Fruit fly (Drosophila melanogaster) whole organism, embryonic: ENCODE results near the gene Usp8.

ENCODE experiments used
- Awh ChIP-seq: fragments of 200-800 bp; sonication (Bioruptor generic); IDR thresholded peaks from 2 replicates; pipeline ENCODE4, ENCODE4 v1.3.6; 2022; ENCODE audit warnings: missing biosample characterization, missing genetic modification characterization
- CG10267 ChIP-seq: fragments of 200-800 bp; sonication (Bioruptor generic); optimal IDR thresholded peaks from 2 replicates; lab custom pipeline; 2018; ENCODE audit warnings: missing biosample characterization, mild to moderate bottlenecking, missing genetic modification characterization, moderate library complexity
- CG10979 ChIP-seq: fragments of 200-800 bp; sonication (Bioruptor generic); optimal IDR thresholded peaks from 2 replicates; lab custom pipeline; 2018; ENCODE audit warnings: missing biosample characterization, mild to moderate bottlenecking, missing genetic modification characterization, moderate library complexity
- CG12391 ChIP-seq: fragments of 200-800 bp; sonication (Bioruptor generic); optimal IDR thresholded peaks from 3 replicates; lab custom pipeline; 2018; ENCODE audit warnings: missing biosample characterization, mild to moderate bottlenecking, missing genetic modification characterization, moderate library complexity
- CG13287 ChIP-seq: fragments of 200-800 bp; sonication (Bioruptor generic); IDR thresholded peaks from 2 replicates; pipeline ENCODE4 v1.3.6; 2022; ENCODE audit warnings: missing biosample characterization, missing genetic modification characterization; ENCODE audit not compliant: partially characterized antibody
- CG13424 ChIP-seq: fragments of 200-800 bp; sonication (Bioruptor generic); optimal IDR thresholded peaks from 2 replicates; lab custom pipeline; 2019; ENCODE audit warnings: missing biosample characterization, mild to moderate bottlenecking, missing genetic modification characterization, moderate library complexity
- CG17612 ChIP-seq: fragments of 200-800 bp; sonication (Bioruptor generic); IDR thresholded peaks from 2 replicates; pipeline ENCODE4 v1.3.6; 2022; ENCODE audit warnings: missing biosample characterization, missing genetic modification characterization
- CG1832 ChIP-seq: fragments of 200-800 bp; sonication (Bioruptor generic); optimal IDR thresholded peaks from 2 replicates; lab custom pipeline; 2017; ENCODE audit warnings: missing biosample characterization, mild to moderate bottlenecking, missing genetic modification characterization, inconsistent platforms
- CG18764 ChIP-seq: fragments of 200-800 bp; sonication (Bioruptor generic); optimal IDR thresholded peaks from 3 replicates; lab custom pipeline; 2016; ENCODE audit warnings: missing biosample characterization, missing genetic modification characterization
- CG30020 ChIP-seq: fragments of 200-800 bp; optimal IDR thresholded peaks from 2 replicates; lab custom pipeline; 2019; ENCODE audit warnings: missing biosample characterization, mild to moderate bottlenecking, missing genetic modification characterization, moderate library complexity
- CG6791 ChIP-seq: fragments of 200-800 bp; sonication (Bioruptor generic); IDR thresholded peaks from 3 replicates; pipeline ENCODE4 v1.3.6; 2022; ENCODE audit warnings: missing biosample characterization, missing genetic modification characterization; ENCODE audit not compliant: partially characterized antibody
- CG7372 ChIP-seq: fragments of 200-800 bp; sonication (Bioruptor generic); IDR thresholded peaks from 2 replicates; pipeline ENCODE4 v1.3.6; 2022; ENCODE audit warnings: missing biosample characterization, missing genetic modification characterization
- CG9215 ChIP-seq: fragments of 200-800 bp; sonication (Bioruptor generic); IDR thresholded peaks from 2 replicates; pipeline ENCODE4 v1.3.6; 2022; ENCODE audit warnings: missing biosample characterization, missing genetic modification characterization
- Dp ChIP-seq: fragments of 200-800 bp; sonication (Bioruptor generic); optimal IDR thresholded peaks from 2 replicates; lab custom pipeline; 2018; ENCODE audit warnings: missing biosample characterization, mild to moderate bottlenecking, missing genetic modification characterization, moderate library complexity
- Dref ChIP-seq: fragments of 200-800 bp; sonication (Bioruptor generic); IDR thresholded peaks from 2 replicates; pipeline ENCODE4 v1.3.6; 2022; ENCODE audit warnings: missing biosample characterization, missing genetic modification characterization
- E2f1 ChIP-seq: fragments of 200-800 bp; sonication (Bioruptor generic); IDR thresholded peaks from 2 replicates; pipeline ENCODE4 v1.3.6; 2022; ENCODE audit warnings: missing biosample characterization, missing genetic modification characterization
- E2f2 ChIP-seq: fragments of 200-800 bp; sonication (Bioruptor generic); IDR thresholded peaks from 2 replicates; pipeline ENCODE4 v1.3.6; 2022; ENCODE audit warnings: missing biosample characterization, missing genetic modification characterization
- Elba2 ChIP-seq: fragments of 200-800 bp; sonication (Bioruptor generic); optimal IDR thresholded peaks from 3 replicates; lab custom pipeline; 2016; ENCODE audit warnings: missing biosample characterization, missing genetic modification characterization
- Gug ChIP-seq: fragments of 200-800 bp; sonication (Bioruptor generic); IDR thresholded peaks from 4 replicates; pipeline ENCODE4 v1.3.6; 2022; ENCODE audit warnings: missing biosample characterization, missing genetic modification characterization
- HLH3B ChIP-seq: fragments of 200-800 bp; sonication (Bioruptor generic); IDR thresholded peaks from 2 replicates; pipeline ENCODE4 v1.3.6; 2022; ENCODE audit warnings: missing biosample characterization, missing genetic modification characterization
- HLH54F ChIP-seq: fragments of 200-800 bp; sonication (Bioruptor generic); optimal IDR thresholded peaks from 3 replicates; lab custom pipeline; 2016; ENCODE audit warnings: missing biosample characterization, missing genetic modification characterization
- HLHmδ ChIP-seq: fragments of 200-800 bp; sonication (Bioruptor generic); optimal IDR thresholded peaks from 2 replicates; lab custom pipeline; 2018; ENCODE audit warnings: missing biosample characterization, mild to moderate bottlenecking, missing genetic modification characterization, moderate library complexity
- MBD-R2 ChIP-seq: fragments of 200-800 bp; sonication (Bioruptor generic); IDR thresholded peaks from 2 replicates; pipeline ENCODE4 v1.3.6; 2022; ENCODE audit warnings: missing biosample characterization, missing genetic modification characterization
- MESR4 ChIP-seq: fragments of 200-800 bp; sonication (Bioruptor generic); optimal IDR thresholded peaks from 2 replicates; lab custom pipeline; 2018; ENCODE audit warnings: missing biosample characterization, mild to moderate bottlenecking, missing genetic modification characterization, moderate library complexity
- Med ChIP-seq: fragments of 200-800 bp; sonication (Bioruptor generic); peaks from one replicate; lab custom pipeline; 2016; ENCODE audit warnings: missing biosample characterization, missing genetic modification characterization, mild to moderate bottlenecking, inconsistent platforms, moderate library complexity
- Meics ChIP-seq: fragments of 200-800 bp; sonication (Bioruptor generic); optimal IDR thresholded peaks from 2 replicates; lab custom pipeline; 2017; ENCODE audit warnings: missing biosample characterization, mild to moderate bottlenecking, missing genetic modification characterization
- Myb ChIP-seq: fragments of 200-800 bp; sonication (Bioruptor generic); optimal IDR thresholded peaks from 2 replicates; lab custom pipeline; 2016; ENCODE audit warnings: missing biosample characterization, missing genetic modification characterization
- NC2β ChIP-seq: fragments of 200-800 bp; sonication (Bioruptor generic); optimal IDR thresholded peaks from 2 replicates; lab custom pipeline; 2016; ENCODE audit warnings: missing biosample characterization, missing genetic modification characterization
- PHDP ChIP-seq: fragments of 200-800 bp; sonication (Bioruptor generic); optimal IDR thresholded peaks from 3 replicates; lab custom pipeline; 2018; ENCODE audit warnings: missing biosample characterization, mild to moderate bottlenecking, missing genetic modification characterization, moderate library complexity
- bbx ChIP-seq: fragments of 200-800 bp; sonication (Bioruptor generic); IDR thresholded peaks from 2 replicates; pipeline ENCODE4 v1.3.6; 2022; ENCODE audit warnings: missing biosample characterization, missing genetic modification characterization; ENCODE audit not compliant: partially characterized antibody
- crp ChIP-seq, 2 experiments: fragments of 200-800 bp; sonication (Bioruptor generic); optimal IDR thresholded peaks; 2 replicates in 1 of 2; 3 replicates in 1 of 2; lab custom pipeline; 2017; ENCODE audit warnings: missing biosample characterization in 2 of 2, missing genetic modification characterization in 2 of 2, mild to moderate bottlenecking in 1 of 2, moderate library complexity in 1 of 2
- esg ChIP-seq: fragments of 200-800 bp; sonication (Bioruptor generic); conservative IDR thresholded peaks from 2 replicates; pipeline ENCODE4 v1.3.6; 2022; ENCODE audit warnings: missing biosample characterization, missing genetic modification characterization
- fu2 ChIP-seq: fragments of 200-800 bp; sonication (Bioruptor generic); optimal IDR thresholded peaks from 2 replicates; lab custom pipeline; 2016; ENCODE audit warnings: missing biosample characterization, missing genetic modification characterization
- hkb ChIP-seq, 2 experiments: fragments of 200-800 bp in 1 of 2; fragments of >200 bp in 1 of 2; sonication (Bioruptor generic) in 1 of 2; IDR thresholded peaks in 1 of 2; optimal IDR thresholded peaks in 1 of 2; 2 replicates each; pipeline versions ENCODE4 v1.3.6 to Lab custom; 2017 to 2022; ENCODE audit warnings: missing biosample characterization in 1 of 2, missing genetic modification characterization in 1 of 2
- knrl ChIP-seq: fragments of 200-800 bp; sonication (Bioruptor generic); IDR thresholded peaks from 3 replicates; pipeline ENCODE4 v1.3.6; 2022; ENCODE audit warnings: missing biosample characterization, missing genetic modification characterization; ENCODE audit not compliant: partially characterized antibody
- lbe ChIP-seq: fragments of 200-800 bp; sonication (Bioruptor generic); optimal IDR thresholded peaks from 2 replicates; lab custom pipeline; 2016; ENCODE audit warnings: missing biosample characterization, mild to moderate bottlenecking, missing genetic modification characterization
- mld ChIP-seq: fragments of 200-800 bp; sonication (Bioruptor generic); IDR thresholded peaks from 3 replicates; pipeline ENCODE4 v1.3.6; 2022; ENCODE audit warnings: missing biosample characterization, missing genetic modification characterization; ENCODE audit not compliant: partially characterized antibody
- sens ChIP-seq: fragments of 200-800 bp; sonication (Bioruptor generic); peaks from one replicate; lab custom pipeline; 2016; ENCODE audit warnings: missing biosample characterization, missing genetic modification characterization
- seq ChIP-seq: fragments of 200-800 bp; sonication (Bioruptor generic); IDR thresholded peaks from 2 replicates; pipeline ENCODE4 v1.3.6; 2022; ENCODE audit warnings: missing biosample characterization, missing genetic modification characterization
- sug ChIP-seq: fragments of 200-800 bp; optimal IDR thresholded peaks from 2 replicates; lab custom pipeline; 2019; ENCODE audit warnings: missing biosample characterization, mild to moderate bottlenecking, missing genetic modification characterization, moderate library complexity
- trem ChIP-seq: fragments of 200-800 bp; optimal IDR thresholded peaks from 3 replicates; lab custom pipeline; 2019; ENCODE audit warnings: missing biosample characterization, mild to moderate bottlenecking, missing genetic modification characterization, moderate library complexity
- zfh1 ChIP-seq: fragments of 200-800 bp; sonication (Bioruptor generic); IDR thresholded peaks from 3 replicates; pipeline ENCODE4 v1.3.6; 2022; ENCODE audit warnings: missing biosample characterization, missing genetic modification characterization

The Usp8 gene

DNA sequence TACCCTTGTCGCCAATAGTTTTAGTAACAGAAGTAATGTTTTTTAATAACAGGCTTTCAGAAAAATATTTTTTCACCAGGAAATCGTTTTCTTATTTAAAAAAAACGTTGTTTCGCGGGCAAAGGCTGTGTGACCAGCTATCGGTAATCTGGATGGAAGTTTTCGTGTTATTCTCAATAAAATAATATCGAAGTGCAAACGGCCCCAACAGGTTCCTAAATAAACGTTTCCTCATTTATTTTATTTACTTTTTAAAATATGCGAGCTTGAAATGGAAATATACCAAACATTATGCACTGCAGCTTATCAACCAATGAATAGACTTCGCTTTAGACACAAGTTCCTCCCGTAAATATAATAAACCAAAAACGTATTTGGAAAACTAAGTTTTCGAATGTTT is 4.0 kb upstream of the Usp8 start, which contains the start of gene Ice2 (continued):
- TF ChIP-seq E2f2, result peak; percentile 96
- TF ChIP-seq E2f1, result no peak
- no peak for TF ChIP-seq fu2 (GFP tag; lab: Kevin White, UChicago)
- no peak for TF ChIP-seq seq (GFP tag; lab: Robert Waterston, UW)
- peak; percentile 63 for TF ChIP-seq CG10267 (tag; lab: Kevin White, UChicago)
- TF ChIP-seq MESR4 (GFP tag; lab: Kevin White, UChicago), result peak; percentile 23
- no peak for TF ChIP-seq HLH54F (GFP tag; lab: Kevin White, UChicago)
- TF ChIP-seq knrl, result peak; percentile 52; the same call in 2 of the 3 replicates
- no peak for TF ChIP-seq hkb (optimal IDR thresholded peaks at IDR 0.05; lab: Kevin White, UChicago)
- TF ChIP-seq hkb (GFP tag; IDR thresholded peaks at IDR 0.05; lab: Robert Waterston, UW), result 0 out of 2 replicates have a peak, but pooled peaks have one; percentile 21
- TF ChIP-seq PHDP (tag; lab: Kevin White, UChicago), result peak; percentile 10
- no peak for TF ChIP-seq esg (GFP tag; lab: Robert Waterston, UW)
- no peak for TF ChIP-seq CG1832 (GFP tag; lab: Kevin White, UChicago)
- peak; percentile 57; the same call in 2 of the 3 replicates for TF ChIP-seq CG6791 (GFP tag; lab: Robert Waterston, UW)
- TF ChIP-seq sug, result peak; percentile 21
- TF ChIP-seq sens (GFP tag; lab: Kevin White, UChicago), result peak; percentile 74
- TF ChIP-seq mld (GFP tag; lab: Robert Waterston, UW), result no peak
- peak; percentile 73 for TF ChIP-seq Dref (GFP tag; lab: Robert Waterston, UW)
- peak; percentile 38; the same call in 1 of the 2 replicates for TF ChIP-seq bbx (GFP tag; lab: Robert Waterston, UW)
- TF ChIP-seq lbe (GFP tag; lab: Kevin White, UChicago), result peak; percentile 37
- TF ChIP-seq Gug, result no peak
- no peak for TF ChIP-seq HLHmδ
- TF ChIP-seq CG7372 (GFP tag; lab: Robert Waterston, UW), result no peak
- peak; percentile 9 for TF ChIP-seq CG12391 (tag; lab: Kevin White, UChicago)
- TF ChIP-seq CG18764 (GFP tag; lab: Kevin White, UChicago), result peak; percentile 99
- peak; percentile 46 for TF ChIP-seq trem (tag; lab: Kevin White, UChicago)
- peak; percentile 5 for TF ChIP-seq CG10979 (tag; lab: Kevin White, UChicago)
- TF ChIP-seq NC2β (GFP tag; lab: Kevin White, UChicago), result no peak
- TF ChIP-seq Myb (GFP tag; lab: Kevin White, UChicago), result peak; percentile 96
- TF ChIP-seq HLH3B (GFP tag; lab: Robert Waterston, UW), result no peak
- no peak for TF ChIP-seq CG9215 (GFP tag; lab: Robert Waterston, UW)
- peak; percentile 76 for TF ChIP-seq Med (GFP tag; lab: Kevin White, UChicago)
- peak; percentile 21; the same call in 1 of the 3 replicates for TF ChIP-seq zfh1 (GFP tag; lab: Robert Waterston, UW)
- TF ChIP-seq Meics (GFP tag; lab: Kevin White, UChicago), result no peak
- TF ChIP-seq CG30020 (tag; lab: Kevin White, UChicago), result peak; percentile 38
- peak; percentile 94 for TF ChIP-seq Dp
- peak; percentile 41 for TF ChIP-seq CG13424 (tag; lab: Kevin White, UChicago)
- peak; percentile 66 for TF ChIP-seq CG13287 (GFP tag; lab: Robert Waterston, UW)

DNA sequence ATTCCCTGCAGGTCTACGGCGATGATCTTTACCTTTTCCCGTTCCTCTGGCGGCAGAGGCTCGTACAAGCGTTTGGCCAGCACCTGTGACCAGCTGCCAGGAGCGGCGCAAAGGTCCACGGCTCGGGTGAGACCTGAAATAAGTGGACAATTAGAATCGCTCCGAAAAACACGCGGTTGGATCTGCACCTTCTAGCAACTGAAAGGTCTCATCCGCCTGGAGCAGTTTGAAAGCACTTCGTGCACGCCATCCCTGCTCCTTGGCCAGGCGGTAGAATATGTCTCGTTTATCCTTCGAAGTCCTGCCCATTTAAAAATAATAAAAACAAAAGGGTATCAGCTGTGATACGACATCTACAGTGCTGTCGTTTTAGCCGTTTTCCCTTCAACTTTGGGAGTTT is 545 bp upstream of the Usp8 start, which contains the start of gene Trm7-34:
TSS of gene Trm7-34 (minus strand) at position 365 of the 400 bp plus-strand sequence.
- TF ChIP-seq crp (GFP tag; optimal IDR thresholded peaks at IDR 0.05; lab: Kevin White, UChicago), result peak in 1 of 2 experiments; percentile 77
- peak; percentile 69; the same call in 1 of the 2 replicates for TF ChIP-seq MBD-R2 (GFP tag; lab: Robert Waterston, UW)
- no peak for TF ChIP-seq Awh (GFP tag; lab: Robert Waterston, UW)
- TF ChIP-seq sens (GFP tag; lab: Kevin White, UChicago), result no peak
- no peak for TF ChIP-seq CG17612
- TF ChIP-seq MESR4 (GFP tag; lab: Kevin White, UChicago), result peak; percentile 62
- peak; percentile 65 for TF ChIP-seq Elba2 (GFP tag; lab: Kevin White, UChicago)
